Worm (Caenorhabditis elegans): ENCODE results near the gene fbxa-126.

ce11 chrIV:14269932-14270331 lies 51.6 kb downstream of the fbxa-126 start:
- TF ChIP-seq bed-2 (GFP tag; IDR thresholded peaks at IDR 0.05) (no peak), Y53G8AR.9 (GFP tag; conservative IDR thresholded peaks at IDR 0.05) (no peak), Y53F4B.3 (GFP tag; IDR thresholded peaks at IDR 0.05) (no peak), nhr-90 (tag; optimal IDR thresholded peaks at IDR 0.05) (no peak), nhr-27 (tag; optimal IDR thresholded peaks at IDR 0.05) (no peak), akir-1 (GFP tag; optimal IDR thresholded peaks at IDR 0.05) (no peak), snpc-1.1 (tag; optimal IDR thresholded peaks at IDR 0.05; ENCODE audit: insufficient read depth) (no peak), nfya-2 (GFP tag; IDR thresholded peaks at IDR 0.05) (no peak), pha-4 (tag; optimal IDR thresholded peaks at IDR 0.05) (no peak), efl-1 (GFP tag; optimal IDR thresholded peaks at IDR 0.05) (no peak), attf-5 (GFP tag; optimal IDR thresholded peaks at IDR 0.05) (no peak), ceh-40 (GFP tag; IDR thresholded peaks at IDR 0.05) (no peak), cebp-2 (GFP tag; IDR thresholded peaks at IDR 0.05) (no peak), egl-18 (GFP tag; IDR thresholded peaks at IDR 0.05) (no peak)
